Fruit fly (Drosophila melanogaster) whole organism, wandering third instar larva: ENCODE measurements around the gene L2HGDH.

ENCODE experiments used
- Sp1 ChIP-seq: fragments of 200-800 bp; sonication (Bioruptor generic); optimal IDR thresholded peaks from 3 replicates; lab custom pipeline; 2019; ENCODE audit warnings: missing biosample characterization, mild to moderate bottlenecking, missing genetic modification characterization, moderate library complexity
- br ChIP-seq: fragments of 200-800 bp; sonication (Bioruptor generic); optimal IDR thresholded peaks from 2 replicates; lab custom pipeline; 2016; ENCODE audit warnings: missing biosample characterization, missing genetic modification characterization
- fru ChIP-seq: fragments of 200-800 bp; sonication (Bioruptor generic); optimal IDR thresholded peaks from 3 replicates; lab custom pipeline; 2016; ENCODE audit warnings: missing biosample characterization, mild to moderate bottlenecking, missing genetic modification characterization
- pan ChIP-seq: fragments of >200 bp; optimal IDR thresholded peaks from 2 replicates; lab custom pipeline; 2017

dm6 chr2L:18948724-18949108 is 25.5 kb downstream of the L2HGDH start, which contains the start of gene CG10428:
- TF ChIP-seq pan (lab: Kevin White, UChicago) (no peak), Sp1 (GFP tag; lab: Kevin White, UChicago) (no peak), fru (no peak), br (GFP tag; lab: Kevin White, UChicago) (no peak)
